Worm (Caenorhabditis elegans) whole organism, midembryonic: ENCODE results near the gene srw-44.

Experiments used
- T22C8.4 ChIP-seq: fragments of 200-800 bp; sonication (Bioruptor generic); IDR thresholded peaks from 2 replicates; pipeline ENCODE4 v1.3.6; 2022; ENCODE audit warnings: missing genetic modification characterization, missing compliant biosample characterization
- cog-1 ChIP-seq: sonication (generic microtip); optimal IDR thresholded peaks from 2 replicates; lab custom pipeline; 2016; ENCODE audit warnings: missing genetic modification characterization, missing compliant biosample characterization
- flt-1 ChIP-seq: fragments of 200-800 bp; sonication (Bioruptor generic); IDR thresholded peaks from 2 replicates; pipeline ENCODE4 v1.3.6; 2022; ENCODE audit warnings: missing genetic modification characterization, missing compliant biosample characterization
- klf-2 ChIP-seq: fragments of 200-800 bp; sonication (Bioruptor generic); conservative IDR thresholded peaks from 2 replicates; pipeline ENCODE4 v1.3.6; 2022; ENCODE audit warnings: missing genetic modification reagents, missing genetic modification characterization, missing compliant biosample characterization
- med-1 ChIP-seq: sonication (generic microtip); optimal IDR thresholded peaks from 2 replicates; lab custom pipeline; 2017; ENCODE audit warnings: missing genetic modification characterization, mild to moderate bottlenecking, missing compliant biosample characterization, antibody characterized with exemption, missing genetic modification reagents; ENCODE audit not compliant: insufficient read depth
- ref-1 ChIP-seq: fragments of 200-800 bp; sonication (Bioruptor generic); conservative IDR thresholded peaks from 2 replicates; pipeline ENCODE4 v1.3.6; 2022; ENCODE audit warnings: missing genetic modification reagents, missing genetic modification characterization, missing compliant biosample characterization
- tab-1 ChIP-seq: fragments of 200-800 bp; sonication (Bioruptor generic); IDR thresholded peaks from 2 replicates; pipeline ENCODE4 v1.3.6; 2022; ENCODE audit warnings: missing genetic modification characterization, missing compliant biosample characterization
- ztf-23 ChIP-seq: fragments of 200-800 bp; sonication (Bioruptor generic); IDR thresholded peaks from 2 replicates; pipeline ENCODE4 v1.3.6; 2022; ENCODE audit warnings: missing genetic modification reagents, missing genetic modification characterization, missing compliant biosample characterization
- ztf-29 ChIP-seq: fragments of 200-800 bp; sonication (Bioruptor generic); IDR thresholded peaks from 2 replicates; pipeline ENCODE4 v1.3.6; 2022; ENCODE audit warnings: missing genetic modification reagents, missing genetic modification characterization, missing compliant biosample characterization

- no peak for TF ChIP-seq med-1 (GFP tag; lab: Kevin White, UChicago)
- TF ChIP-seq ztf-23 (GFP tag; lab: Robert Waterston, UW): no peak
- no peak for TF ChIP-seq cog-1 (tag; lab: Kevin White, UChicago)
- no peak for TF ChIP-seq tab-1
- no peak for TF ChIP-seq T22C8.4
- no peak for TF ChIP-seq ref-1 (GFP tag; lab: Robert Waterston, UW)
- no peak for TF ChIP-seq flt-1 (GFP tag; lab: Robert Waterston, UW)
- TF ChIP-seq ztf-29 (GFP tag; lab: Robert Waterston, UW): no peak
- no peak for TF ChIP-seq klf-2 (GFP tag; lab: Robert Waterston, UW)
Observed at ce11 chrV:16726915-16727314, 46.8 kb downstream of the srw-44 start, which contains the start of gene T25E12.14.
